Fruit fly (Drosophila melanogaster) whole organism, embryonic: ENCODE results near the gene Nmdar2.
A peak's percentile ranks its signal among the peaks of the same experiment; 100 is the strongest.

Experiments
- Asciz ChIP-seq: fragments of 200-800 bp; sonication (Bioruptor generic); optimal IDR thresholded peaks from 2 replicates; lab custom pipeline; 2017; ENCODE audit warnings: missing biosample characterization, mild to moderate bottlenecking, missing genetic modification characterization, missing genetic modification reagents
- Awh ChIP-seq: fragments of 200-800 bp; sonication (Bioruptor generic); IDR thresholded peaks from 2 replicates; pipeline ENCODE4, ENCODE4 v1.3.6; 2022; ENCODE audit warnings: missing biosample characterization, missing genetic modification characterization
- Blimp-1 ChIP-seq: fragments of 200-800 bp; sonication (Bioruptor generic); optimal IDR thresholded peaks from 3 replicates; lab custom pipeline; 2018; ENCODE audit warnings: missing biosample characterization, missing genetic modification characterization, mild to moderate bottlenecking, moderate library complexity, missing genetic modification reagents
- CG10565 ChIP-seq: fragments of 200-800 bp; sonication (Bioruptor generic); optimal IDR thresholded peaks from 3 replicates; lab custom pipeline; 2016; ENCODE audit warnings: missing biosample characterization, mild to moderate bottlenecking, missing genetic modification characterization
- CG10654 ChIP-seq: fragments of 200-800 bp; sonication (Bioruptor generic); optimal IDR thresholded peaks from 2 replicates; lab custom pipeline; 2016; ENCODE audit warnings: missing biosample characterization, missing genetic modification characterization
- CG11247 ChIP-seq: fragments of 200-800 bp; sonication (Bioruptor generic); IDR thresholded peaks from 2 replicates; pipeline ENCODE4 v1.3.6; 2022; ENCODE audit warnings: missing biosample characterization, missing genetic modification characterization
- CG12769 ChIP-seq: fragments of 200-800 bp; sonication (Bioruptor generic); optimal IDR thresholded peaks from 2 replicates; lab custom pipeline; 2019; ENCODE audit warnings: missing biosample characterization, mild to moderate bottlenecking, missing genetic modification characterization, moderate library complexity
- CG14014 ChIP-seq: fragments of 200-800 bp; sonication (Bioruptor generic); IDR thresholded peaks from 2 replicates; pipeline ENCODE4 v1.3.6; 2022; ENCODE audit warnings: missing biosample characterization, missing genetic modification characterization
- CG14965 ChIP-seq: fragments of 200-800 bp; sonication (Bioruptor generic); optimal IDR thresholded peaks from 2 replicates; lab custom pipeline; 2016; ENCODE audit warnings: missing biosample characterization, missing genetic modification characterization, borderline replicate concordance
- CG16779 ChIP-seq: fragments of 200-800 bp; sonication (Bioruptor generic); IDR thresholded peaks from 2 replicates; pipeline ENCODE4 v1.3.6; 2022; ENCODE audit warnings: missing biosample characterization, missing genetic modification characterization
- CG2199 ChIP-seq: fragments of 200-800 bp; sonication (Bioruptor generic); IDR thresholded peaks from 3 replicates; pipeline ENCODE4 v1.3.6; 2022; ENCODE audit warnings: missing biosample characterization, missing genetic modification characterization
- CG4820 ChIP-seq: fragments of 200-800 bp; sonication (Bioruptor generic); optimal IDR thresholded peaks from 3 replicates; lab custom pipeline; 2016; ENCODE audit warnings: missing biosample characterization, missing genetic modification characterization
- CG5180 ChIP-seq: fragments of 200-800 bp; sonication (Bioruptor generic); optimal IDR thresholded peaks from 3 replicates; lab custom pipeline; 2017; ENCODE audit warnings: missing biosample characterization, missing genetic modification characterization, mild to moderate bottlenecking, moderate library complexity, missing genetic modification reagents
- CG5953 ChIP-seq: fragments of 200-800 bp; sonication (Bioruptor generic); IDR thresholded peaks from 2 replicates; pipeline ENCODE4 v1.3.6; 2022; ENCODE audit warnings: missing biosample characterization, missing genetic modification characterization
- CG6175 ChIP-seq: fragments of 200-800 bp; sonication (Bioruptor generic); IDR thresholded peaks from 3 replicates; pipeline ENCODE4 v1.3.6; 2022; ENCODE audit warnings: missing biosample characterization, missing genetic modification characterization
- CG6254 ChIP-seq: fragments of 200-800 bp; sonication (Bioruptor generic); optimal IDR thresholded peaks from 3 replicates; lab custom pipeline; 2017; ENCODE audit warnings: mild to moderate bottlenecking, missing biosample characterization, missing genetic modification reagents, missing genetic modification characterization
- CG6683 ChIP-seq: fragments of 200-800 bp; sonication (Bioruptor generic); optimal IDR thresholded peaks from 2 replicates; lab custom pipeline; 2017; ENCODE audit warnings: missing biosample characterization, mild to moderate bottlenecking, missing genetic modification characterization, missing genetic modification reagents
- CG6813 ChIP-seq: fragments of 200-800 bp; sonication (Bioruptor generic); optimal IDR thresholded peaks from 2 replicates; lab custom pipeline; 2017; ENCODE audit warnings: missing biosample characterization, missing genetic modification characterization, mild to moderate bottlenecking, moderate library complexity, missing genetic modification reagents
- CG7357 ChIP-seq: fragments of 200-800 bp; sonication (Bioruptor generic); IDR thresholded peaks from 3 replicates; pipeline ENCODE4 v1.3.6; 2022; ENCODE audit warnings: missing biosample characterization, missing genetic modification characterization
- CG7928 ChIP-seq: fragments of 200-800 bp; sonication (Bioruptor generic); optimal IDR thresholded peaks from 2 replicates; lab custom pipeline; 2017; ENCODE audit warnings: missing biosample characterization, mild to moderate bottlenecking, missing genetic modification characterization
- CG8089 ChIP-seq: fragments of 200-800 bp; sonication (Bioruptor generic); optimal IDR thresholded peaks from 3 replicates; lab custom pipeline; 2016; ENCODE audit warnings: missing biosample characterization, missing genetic modification characterization
- CG8478 ChIP-seq: fragments of >200 bp; optimal IDR thresholded peaks from 2 replicates; lab custom pipeline; 2018
- CG9932 ChIP-seq: fragments of 200-800 bp; sonication (Bioruptor generic); IDR thresholded peaks from 2 replicates; pipeline ENCODE4 v1.3.6; 2022; ENCODE audit warnings: missing biosample characterization, missing genetic modification characterization
- D ChIP-seq, 2 experiments: fragments of 200-800 bp in 1 of 2; fragments of >200 bp in 1 of 2; sonication (Bioruptor generic) in 1 of 2; optimal IDR thresholded peaks; 2 replicates in 1 of 2; 3 replicates in 1 of 2; lab custom pipeline; 2017; ENCODE audit warnings: mild to moderate bottlenecking in 1 of 2, missing biosample characterization in 1 of 2, missing genetic modification characterization in 1 of 2, missing genetic modification reagents in 1 of 2
- Ets97D ChIP-seq: fragments of 200-800 bp; sonication (Bioruptor generic); optimal IDR thresholded peaks from 3 replicates; lab custom pipeline; 2016; ENCODE audit warnings: missing biosample characterization, missing genetic modification characterization
- Fer2 ChIP-seq: fragments of 200-800 bp; sonication (Bioruptor generic); optimal IDR thresholded peaks from 2 replicates; lab custom pipeline; 2018; ENCODE audit warnings: missing biosample characterization, mild to moderate bottlenecking, missing genetic modification characterization, moderate library complexity
- Gug ChIP-seq: fragments of 200-800 bp; sonication (Bioruptor generic); IDR thresholded peaks from 4 replicates; pipeline ENCODE4 v1.3.6; 2022; ENCODE audit warnings: missing biosample characterization, missing genetic modification characterization
- H2.0 ChIP-seq: fragments of 200-800 bp; sonication (Bioruptor generic); IDR thresholded peaks from 2 replicates; pipeline ENCODE4 v1.3.6; 2022; ENCODE audit warnings: missing biosample characterization, missing genetic modification characterization
- Mad ChIP-seq: fragments of 200-800 bp; sonication (Bioruptor generic); optimal IDR thresholded peaks from 2 replicates; lab custom pipeline; 2016; ENCODE audit warnings: missing biosample characterization, missing genetic modification characterization
- NFAT ChIP-seq: fragments of 200-800 bp; sonication (Bioruptor generic); IDR thresholded peaks from 2 replicates; pipeline ENCODE4 v1.3.6; 2022; ENCODE audit warnings: missing biosample characterization, missing genetic modification characterization
- Nf-YB ChIP-seq: fragments of 200-800 bp; sonication (Bioruptor generic); optimal IDR thresholded peaks from 3 replicates; lab custom pipeline; 2019; ENCODE audit warnings: missing biosample characterization, mild to moderate bottlenecking, missing genetic modification characterization, moderate library complexity
- Optix ChIP-seq: fragments of 200-800 bp; sonication (Bioruptor generic); IDR thresholded peaks from 3 replicates; pipeline ENCODE4 v1.3.6; 2022; ENCODE audit warnings: missing biosample characterization, missing genetic modification characterization
- Poxn ChIP-seq: fragments of 200-800 bp; sonication (Bioruptor generic); IDR thresholded peaks from 2 replicates; pipeline ENCODE4 v1.3.6; 2022; ENCODE audit warnings: missing biosample characterization, missing genetic modification characterization
- Ptx1 ChIP-seq: fragments of 200-800 bp; sonication (Bioruptor generic); IDR thresholded peaks from 2 replicates; pipeline ENCODE4 v1.3.6; 2022; ENCODE audit warnings: missing biosample characterization, missing genetic modification characterization
- Xrp1 ChIP-seq: fragments of 200-800 bp; sonication (Bioruptor generic); IDR thresholded peaks from 2 replicates; pipeline ENCODE4 v1.3.6; 2022; ENCODE audit warnings: missing biosample characterization, missing genetic modification characterization
- ara ChIP-seq: fragments of 200-800 bp; sonication (Bioruptor generic); IDR thresholded peaks from 2 replicates; pipeline ENCODE4 v1.3.6; 2022; ENCODE audit warnings: missing biosample characterization, missing genetic modification characterization
- da ChIP-seq: fragments of 200-800 bp; sonication (Bioruptor generic); optimal IDR thresholded peaks from 2 replicates; lab custom pipeline; 2016; ENCODE audit warnings: missing biosample characterization, missing genetic modification characterization
- ewg ChIP-seq: fragments of 200-800 bp; sonication (Bioruptor generic); optimal IDR thresholded peaks from 3 replicates; lab custom pipeline; 2017; ENCODE audit warnings: mild to moderate bottlenecking, missing biosample characterization, missing genetic modification reagents, missing genetic modification characterization
- gcm2 ChIP-seq: fragments of 200-800 bp; sonication (Bioruptor generic); optimal IDR thresholded peaks from 2 replicates; lab custom pipeline; 2016; ENCODE audit warnings: missing biosample characterization, missing genetic modification characterization
- luna ChIP-seq: fragments of 200-800 bp; sonication (Bioruptor generic); optimal IDR thresholded peaks from 2 replicates; lab custom pipeline; 2016; ENCODE audit warnings: missing biosample characterization, missing genetic modification characterization
- maf-S ChIP-seq: fragments of 200-800 bp; sonication (Bioruptor generic); optimal IDR thresholded peaks from 2 replicates; lab custom pipeline; 2016; ENCODE audit warnings: missing biosample characterization, missing genetic modification characterization
- mld ChIP-seq: fragments of 200-800 bp; sonication (Bioruptor generic); IDR thresholded peaks from 3 replicates; pipeline ENCODE4 v1.3.6; 2022; ENCODE audit warnings: missing biosample characterization, missing genetic modification characterization; ENCODE audit not compliant: partially characterized antibody
- nau ChIP-seq: fragments of 200-800 bp; sonication (Bioruptor generic); optimal IDR thresholded peaks from 3 replicates; lab custom pipeline; 2017; ENCODE audit warnings: missing biosample characterization, mild to moderate bottlenecking, missing genetic modification characterization, missing genetic modification reagents
- otp ChIP-seq: fragments of 200-800 bp; sonication (Bioruptor generic); IDR thresholded peaks from 3 replicates; pipeline ENCODE4, ENCODE4 v1.3.6; 2022; ENCODE audit warnings: missing biosample characterization, missing genetic modification characterization
- pfk ChIP-seq: fragments of 200-800 bp; sonication (Bioruptor generic); optimal IDR thresholded peaks from 2 replicates; lab custom pipeline; 2018; ENCODE audit warnings: missing biosample characterization, mild to moderate bottlenecking, missing genetic modification characterization, moderate library complexity
- phol ChIP-seq: fragments of 200-800 bp; sonication (Bioruptor generic); optimal IDR thresholded peaks from 3 replicates; lab custom pipeline; 2018; ENCODE audit warnings: missing biosample characterization, mild to moderate bottlenecking, missing genetic modification characterization, moderate library complexity
- psq ChIP-seq: fragments of 200-800 bp; sonication (Bioruptor generic); optimal IDR thresholded peaks from 2 replicates; lab custom pipeline; 2017; ENCODE audit warnings: missing biosample characterization, missing genetic modification characterization
- salm ChIP-seq: fragments of 200-800 bp; sonication (Bioruptor generic); optimal IDR thresholded peaks from 2 replicates; lab custom pipeline; 2018; ENCODE audit warnings: missing biosample characterization, mild to moderate bottlenecking, missing genetic modification characterization
- schlank ChIP-seq: fragments of 200-800 bp; sonication (Bioruptor generic); optimal IDR thresholded peaks from 2 replicates; lab custom pipeline; 2018; ENCODE audit warnings: missing biosample characterization, mild to moderate bottlenecking, missing genetic modification characterization
- sr ChIP-seq: fragments of 200-800 bp; sonication (Bioruptor generic); IDR thresholded peaks from 3 replicates; pipeline ENCODE4 v1.3.6; 2022; ENCODE audit warnings: missing biosample characterization, missing genetic modification characterization
- tio ChIP-seq: fragments of 200-800 bp; sonication (Bioruptor generic); optimal IDR thresholded peaks from 2 replicates; lab custom pipeline; 2017; ENCODE audit warnings: missing biosample characterization, missing genetic modification characterization, inconsistent platforms

Gene Nmdar2

DNA sequence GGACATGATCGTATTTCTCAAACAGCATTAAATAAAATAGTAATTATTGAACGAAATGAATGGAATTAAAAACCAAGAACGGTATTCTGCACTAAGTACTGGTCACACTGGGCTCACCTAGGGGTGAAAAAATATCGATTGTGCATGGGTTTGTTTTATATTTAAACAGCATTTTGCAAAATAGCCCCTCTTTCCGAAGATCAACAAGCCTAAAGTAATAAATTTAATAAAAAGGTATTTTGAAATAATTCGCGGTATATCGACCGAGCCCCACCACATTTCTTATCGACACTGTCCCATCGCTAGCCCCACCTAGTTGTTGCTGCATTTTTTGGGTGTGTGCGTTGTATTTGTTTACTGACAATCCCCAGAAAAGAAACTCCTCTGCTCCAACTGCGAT is 37.0 kb downstream of the Nmdar2 start, which contains the start of gene pck (continued):
- no peak for TF ChIP-seq Asciz (GFP tag; lab: Kevin White, UChicago)
- peak; percentile 5 for TF ChIP-seq salm
- TF ChIP-seq luna (GFP tag; lab: Kevin White, UChicago) = no peak
- TF ChIP-seq psq (GFP tag; lab: Kevin White, UChicago) = peak; percentile 23
- no peak for TF ChIP-seq mld (GFP tag; lab: Robert Waterston, UW)
- 0 out of 2 replicates have a peak, but pooled peaks have one; percentile 42 for TF ChIP-seq CG11247 (GFP tag; lab: Robert Waterston, UW)
- no peak for TF ChIP-seq CG6683 (GFP tag; lab: Kevin White, UChicago)
- no peak for TF ChIP-seq Poxn (GFP tag; lab: Robert Waterston, UW)
- TF ChIP-seq D (optimal IDR thresholded peaks at IDR 0.05; lab: Kevin White, UChicago) = no peak
- no peak for TF ChIP-seq D (GFP tag; optimal IDR thresholded peaks at IDR 0.05; lab: Kevin White, UChicago)
- no peak for TF ChIP-seq tio (GFP tag; lab: Kevin White, UChicago)
- TF ChIP-seq Ets97D (GFP tag; lab: Kevin White, UChicago) = peak; percentile 45
- TF ChIP-seq maf-S = peak; percentile 72
- TF ChIP-seq Fer2 = no peak
- no peak for TF ChIP-seq schlank (tag; lab: Kevin White, UChicago)
- TF ChIP-seq CG5180 (GFP tag; lab: Kevin White, UChicago) = no peak
- peak; percentile 36 for TF ChIP-seq gcm2
- TF ChIP-seq pfk = no peak
- TF ChIP-seq CG8478 (lab: Kevin White, UChicago) = no peak
- TF ChIP-seq H2.0 (GFP tag; lab: Robert Waterston, UW) = peak; percentile 69; the same call in 1 of the 2 replicates
- peak; percentile 54; the same call in 1 of the 2 replicates for TF ChIP-seq CG5953 (GFP tag; lab: Robert Waterston, UW)
- peak; percentile 82 for TF ChIP-seq Xrp1
- TF ChIP-seq CG6813 (GFP tag; lab: Kevin White, UChicago) = peak; percentile 13
- TF ChIP-seq Mad (GFP tag; lab: Kevin White, UChicago) = peak; percentile 38
- TF ChIP-seq CG14014 (GFP tag; lab: Robert Waterston, UW) = no peak
- no peak for TF ChIP-seq CG14965 (GFP tag; lab: Kevin White, UChicago)
- peak; percentile 70; the same call in 2 of the 3 replicates for TF ChIP-seq Optix (GFP tag; lab: Robert Waterston, UW)
- no peak for TF ChIP-seq nau (GFP tag; lab: Kevin White, UChicago)
- TF ChIP-seq ewg (GFP tag; lab: Kevin White, UChicago) = peak; percentile 36
- TF ChIP-seq CG7928 (GFP tag; lab: Kevin White, UChicago) = peak; percentile 8
- no peak for TF ChIP-seq otp (GFP tag; lab: Robert Waterston, UW)
- no peak for TF ChIP-seq CG8089 (GFP tag; lab: Kevin White, UChicago)
- no peak for TF ChIP-seq da (GFP tag; lab: Kevin White, UChicago)
- no peak for TF ChIP-seq CG6254 (GFP tag; lab: Kevin White, UChicago)
- TF ChIP-seq Awh (GFP tag; lab: Robert Waterston, UW) = 0 out of 2 replicates have a peak, but pooled peaks have one; percentile 33
- peak; percentile 72 for TF ChIP-seq Ptx1 (GFP tag; lab: Robert Waterston, UW)
- no peak for TF ChIP-seq CG10565 (GFP tag; lab: Kevin White, UChicago)
- TF ChIP-seq CG9932 (GFP tag; lab: Robert Waterston, UW) = peak; percentile 62
- peak; percentile 59 for TF ChIP-seq NFAT (GFP tag; lab: Robert Waterston, UW)
- peak; percentile 61 for TF ChIP-seq Gug (GFP tag; lab: Robert Waterston, UW)
- TF ChIP-seq CG7357 = peak; percentile 20; the same call in 1 of the 3 replicates
- peak; percentile 53 for TF ChIP-seq phol (tag; lab: Kevin White, UChicago)
- peak; percentile 19 for TF ChIP-seq Nf-YB
- TF ChIP-seq sr = no peak; the same call in 2 of the 3 replicates
- TF ChIP-seq CG2199 (GFP tag; lab: Robert Waterston, UW) = peak; percentile 47; the same call in 1 of the 3 replicates
- no peak for TF ChIP-seq CG6175 (GFP tag; lab: Robert Waterston, UW)
- TF ChIP-seq CG16779 (GFP tag; lab: Robert Waterston, UW) = no peak
- TF ChIP-seq CG4820 = peak; percentile 64
- TF ChIP-seq ara (GFP tag; lab: Robert Waterston, UW) = peak; percentile 65
- peak; percentile 38 for TF ChIP-seq CG10654
- TF ChIP-seq Blimp-1 (GFP tag; lab: Kevin White, UChicago) = no peak
- no peak for TF ChIP-seq CG12769
